Worm (Caenorhabditis elegans) whole organism, L1 larva: Measurements from ENCODE around the gene F19C6.3.

ENCODE experiments used
- C16A3.4 ChIP-seq: fragments of 150-350 bp; optimal IDR thresholded peaks from 2 replicates; lab custom pipeline; 2014; ENCODE audit warnings: missing biosample characterization, missing genetic modification characterization
- Y116A8C.19 ChIP-seq: sonication (generic microtip); optimal IDR thresholded peaks from 2 replicates; lab custom pipeline; 2016; ENCODE audit warnings: missing compliant biosample characterization, missing genetic modification characterization, borderline replicate concordance
- alr-1 ChIP-seq: fragments of 200-800 bp; sonication (Bioruptor generic); optimal IDR thresholded peaks from 2 replicates; lab custom pipeline; 2018; ENCODE audit warnings: borderline replicate concordance, mild to moderate bottlenecking, missing genetic modification characterization, missing compliant biosample characterization
- ama-1 ChIP-seq: fragments of 150-350 bp; optimal IDR thresholded peaks from 2 replicates; lab custom pipeline; 2014
- blmp-1 ChIP-seq: fragments of 150-350 bp; optimal IDR thresholded peaks from 2 replicates; lab custom pipeline; 2014; ENCODE audit warnings: missing biosample characterization, missing genetic modification characterization
- ceh-82 ChIP-seq, 3 experiments: fragments of 150-350 bp in 1 of 3; sonication (generic microtip) in 2 of 3; optimal IDR thresholded peaks; 2 replicates each; lab custom pipeline; 2014 to 2017; ENCODE audit warnings: missing biosample characterization in 3 of 3, missing genetic modification characterization in 3 of 3
- ceh-88 ChIP-seq: fragments of 200-800 bp; sonication (Bioruptor generic); IDR thresholded peaks from 2 replicates; pipeline ENCODE4 v1.3.6; 2022; ENCODE audit warnings: missing genetic modification characterization, missing compliant biosample characterization
- ceh-90 ChIP-seq: sonication (generic microtip); optimal IDR thresholded peaks from 2 replicates; lab custom pipeline; 2016; ENCODE audit warnings: missing genetic modification characterization, missing compliant biosample characterization
- ces-1 ChIP-seq: fragments of 150-350 bp; optimal IDR thresholded peaks from 2 replicates; lab custom pipeline; 2014; ENCODE audit warnings: missing biosample characterization, missing genetic modification reagents, missing genetic modification characterization
- efl-1 ChIP-seq, 4 experiments: fragments of 150-350 bp; optimal IDR thresholded peaks in 3 of 4; peaks in 1 of 4; 1 replicate in 1 of 4; 2 replicates in 3 of 4; lab custom pipeline; 2014; ENCODE audit warnings: missing biosample characterization in 2 of 4, missing genetic modification characterization in 2 of 4, missing genetic modification reagents in 2 of 4
- egl-13 ChIP-seq: sonication (generic microtip); optimal IDR thresholded peaks from 2 replicates; lab custom pipeline; 2016; ENCODE audit warnings: missing genotype, missing genetic modification reagents, missing genetic modification characterization, missing compliant biosample characterization
- elt-2 ChIP-seq: sonication (generic microtip); optimal IDR thresholded peaks from 2 replicates; lab custom pipeline; 2016; ENCODE audit warnings: missing genetic modification characterization, mild to moderate bottlenecking, inconsistent platforms, missing compliant biosample characterization, missing genetic modification reagents
- elt-3 ChIP-seq, 6 experiments: fragments of 150-350 bp in 1 of 6; sonication (generic microtip); optimal IDR thresholded peaks; 2 replicates each; lab custom pipeline; 2017 to 2018; ENCODE audit warnings: missing biosample characterization in 6 of 6, missing genetic modification characterization in 6 of 6, inconsistent platforms in 1 of 6
- fkh-10 ChIP-seq: sonication (generic microtip); optimal IDR thresholded peaks from 2 replicates; lab custom pipeline; 2017; ENCODE audit warnings: missing biosample characterization, missing genetic modification reagents, missing genetic modification characterization
- fkh-4 ChIP-seq: sonication (generic microtip); optimal IDR thresholded peaks from 2 replicates; lab custom pipeline; 2016; ENCODE audit warnings: missing compliant biosample characterization, missing genetic modification characterization, borderline replicate concordance
- fos-1 ChIP-seq: fragments of 150-350 bp; optimal IDR thresholded peaks from 2 replicates; lab custom pipeline; 2014; ENCODE audit warnings: missing biosample characterization, missing genetic modification characterization
- hlh-17 ChIP-seq: fragments of 200-800 bp; sonication (Bioruptor generic); optimal IDR thresholded peaks from 2 replicates; lab custom pipeline; 2018; ENCODE audit warnings: missing genetic modification characterization, mild to moderate bottlenecking, missing compliant biosample characterization, moderate library complexity, borderline replicate concordance
- hlh-4 ChIP-seq: sonication (generic microtip); optimal IDR thresholded peaks from 2 replicates; lab custom pipeline; 2016; ENCODE audit warnings: mild to moderate bottlenecking, missing genetic modification characterization, missing compliant biosample characterization
- isw-1 ChIP-seq: fragments of 200-800 bp; sonication (Bioruptor generic); IDR thresholded peaks from 2 replicates; pipeline ENCODE4 v1.3.6; 2022; ENCODE audit warnings: missing genetic modification characterization, missing compliant biosample characterization
- lin-14 ChIP-seq: fragments of 200-800 bp; sonication (Bioruptor generic); optimal IDR thresholded peaks from 2 replicates; lab custom pipeline; 2018; ENCODE audit warnings: mild to moderate bottlenecking, missing genetic modification characterization, moderate library complexity, missing compliant biosample characterization
- lin-15B ChIP-seq: fragments of 150-350 bp; sonication (generic microtip); optimal IDR thresholded peaks from 3 replicates; lab custom pipeline; 2014; ENCODE audit warnings: missing biosample characterization, missing genetic modification characterization
- lin-35 ChIP-seq, 2 experiments: fragments of 150-350 bp; optimal IDR thresholded peaks; 2 replicates each; lab custom pipeline; 2014; ENCODE audit warnings: missing biosample characterization in 2 of 2, missing genetic modification characterization in 2 of 2, missing genetic modification reagents in 2 of 2
- lin-39 ChIP-seq: fragments of 150-350 bp; optimal IDR thresholded peaks from 2 replicates; lab custom pipeline; 2014; ENCODE audit warnings: missing biosample characterization, missing genetic modification reagents, missing genetic modification characterization
- lir-3 ChIP-seq: sonication (generic microtip); optimal IDR thresholded peaks from 2 replicates; lab custom pipeline; 2016; ENCODE audit warnings: mild to moderate bottlenecking, missing genetic modification characterization, moderate library complexity, missing compliant biosample characterization; ENCODE audit not compliant: poor library complexity
- mab-9 ChIP-seq: fragments of 200-800 bp; sonication (Bioruptor generic); IDR thresholded peaks from 2 replicates; pipeline ENCODE4 v1.3.6; 2022; ENCODE audit warnings: missing genetic modification reagents, missing genetic modification characterization, missing compliant biosample characterization
- mdl-1 ChIP-seq, 2 experiments: fragments of 150-350 bp; optimal IDR thresholded peaks; 2 replicates each; lab custom pipeline; 2014 to 2017; ENCODE audit warnings: missing biosample characterization in 2 of 2, missing genetic modification characterization in 2 of 2, inconsistent platforms in 1 of 2
- mep-1 ChIP-seq: fragments of 150-350 bp; optimal IDR thresholded peaks from 2 replicates; lab custom pipeline; 2014; ENCODE audit warnings: missing biosample characterization, missing genetic modification characterization
- nhr-11 ChIP-seq: fragments of 150-350 bp; optimal IDR thresholded peaks from 2 replicates; lab custom pipeline; 2014; ENCODE audit warnings: missing biosample characterization, missing genetic modification characterization
- nhr-20 ChIP-seq: sonication (generic microtip); optimal IDR thresholded peaks from 2 replicates; lab custom pipeline; 2016; ENCODE audit warnings: mild to moderate bottlenecking, missing genetic modification characterization, missing compliant biosample characterization
- nhr-237 ChIP-seq: fragments of 150-350 bp; optimal IDR thresholded peaks from 2 replicates; lab custom pipeline; 2014; ENCODE audit warnings: missing biosample characterization, missing genetic modification characterization
- nhr-28 ChIP-seq: fragments of 150-350 bp; optimal IDR thresholded peaks from 2 replicates; lab custom pipeline; 2014; ENCODE audit warnings: missing biosample characterization, missing genetic modification characterization
- nhr-76 ChIP-seq: sonication (generic microtip); optimal IDR thresholded peaks from 2 replicates; lab custom pipeline; 2017; ENCODE audit warnings: missing biosample characterization, missing genetic modification characterization
- nhr-77 ChIP-seq: fragments of 150-350 bp; optimal IDR thresholded peaks from 2 replicates; lab custom pipeline; 2014; ENCODE audit warnings: missing biosample characterization, missing genetic modification characterization
- nhr-84 ChIP-seq: sonication (generic microtip); optimal IDR thresholded peaks from 2 replicates; lab custom pipeline; 2017; ENCODE audit warnings: missing biosample characterization, missing genetic modification characterization
- nhr-90 ChIP-seq: sonication (generic microtip); optimal IDR thresholded peaks from 2 replicates; lab custom pipeline; 2016; ENCODE audit warnings: mild to moderate bottlenecking, missing genetic modification characterization, missing compliant biosample characterization; ENCODE audit not compliant: poor library complexity
- pag-3 ChIP-seq: sonication (generic microtip); optimal IDR thresholded peaks from 2 replicates; lab custom pipeline; 2017; ENCODE audit warnings: missing genetic modification characterization, mild to moderate bottlenecking, missing compliant biosample characterization, antibody characterized with exemption, borderline replicate concordance; ENCODE audit not compliant: insufficient read depth
- pax-3 ChIP-seq: fragments of 200-800 bp; sonication (Bioruptor generic); optimal IDR thresholded peaks from 2 replicates; lab custom pipeline; 2018; ENCODE audit warnings: mild to moderate bottlenecking, missing genetic modification characterization, moderate library complexity, missing compliant biosample characterization
- pqm-1 ChIP-seq: sonication (generic microtip); optimal IDR thresholded peaks from 3 replicates; lab custom pipeline; 2017; ENCODE audit warnings: missing biosample characterization, missing genetic modification characterization
- rnt-1 ChIP-seq: sonication (generic microtip); optimal IDR thresholded peaks from 2 replicates; lab custom pipeline; 2016; ENCODE audit warnings: mild to moderate bottlenecking, missing genetic modification characterization, moderate library complexity, missing compliant biosample characterization
- sptf-1 ChIP-seq: fragments of 150-350 bp; optimal IDR thresholded peaks from 2 replicates; lab custom pipeline; 2014; ENCODE audit warnings: missing biosample characterization, missing genetic modification characterization
- tbx-2 ChIP-seq: sonication (generic microtip); optimal IDR thresholded peaks from 2 replicates; lab custom pipeline; 2016; ENCODE audit warnings: missing genetic modification characterization, missing compliant biosample characterization
- tlp-1 ChIP-seq: fragments of 150-350 bp; optimal IDR thresholded peaks from 2 replicates; lab custom pipeline; 2014; ENCODE audit warnings: missing biosample characterization, missing genetic modification characterization
- unc-130 ChIP-seq: fragments of 150-350 bp; optimal IDR thresholded peaks from 2 replicates; lab custom pipeline; 2017; ENCODE audit warnings: missing biosample characterization, missing genetic modification characterization, inconsistent platforms
- unc-98 ChIP-seq: fragments of 200-800 bp; sonication (Bioruptor generic); IDR thresholded peaks from 2 replicates; pipeline ENCODE4 v1.3.6; 2022; ENCODE audit warnings: missing genetic modification characterization, missing compliant biosample characterization
- vab-15 ChIP-seq: sonication (generic microtip); optimal IDR thresholded peaks from 2 replicates; lab custom pipeline; 2017; ENCODE audit warnings: missing genotype, mild to moderate bottlenecking, missing genetic modification characterization, missing compliant biosample characterization
- xbp-1 ChIP-seq: sonication (generic microtip); optimal IDR thresholded peaks from 2 replicates; lab custom pipeline; 2016; ENCODE audit warnings: missing genetic modification characterization, missing compliant biosample characterization
- ztf-11 ChIP-seq, 2 experiments: sonication (generic microtip); optimal IDR thresholded peaks; 2 replicates each; lab custom pipeline; 2016 to 2017; ENCODE audit warnings: missing genetic modification characterization in 2 of 2, missing biosample characterization in 1 of 2, missing compliant biosample characterization in 1 of 2

Gene F19C6.3

ce11 chrX:10044473-10044872 is 35.9 kb upstream of the F19C6.3 start:
- TF ChIP-seq nhr-20 = no peak
- TF ChIP-seq tbx-2 = no peak
- no peak for TF ChIP-seq fos-1 (tag; lab: Kevin White, UChicago)
- TF ChIP-seq lin-35 (GFP tag; optimal IDR thresholded peaks at IDR 0.05; lab: Kevin White, UChicago) = no peak
- no peak for TF ChIP-seq lin-14 (GFP tag; lab: Kevin White, UChicago)
- TF ChIP-seq nhr-76 (tag; lab: Kevin White, UChicago) = no peak
- no peak for TF ChIP-seq ceh-90 (tag; lab: Kevin White, UChicago)
- no peak for TF ChIP-seq ama-1 (lab: Kevin White, UChicago)

- TF ChIP-seq fkh-4 (no peak), tlp-1 (tag; lab: Kevin White, UChicago) (no peak), elt-2 (tag; lab: Kevin White, UChicago) (peak; percentile 31), efl-1 (optimal IDR thresholded peaks at IDR 0.05; lab: Kevin White, UChicago) (no peak), efl-1 (GFP tag; optimal IDR thresholded peaks at IDR 0.05 in 1 of 2; lab: Kevin White, UChicago) (peak in 1 of 2 experiments; percentile 55)
Measured at ce11 chrX:10030836-10031235, 22.3 kb upstream of the F19C6.3 start, which contains the start of gene sek-6. Gene sek-6, plus strand, starts transcription at chrX:10031150.

ce11 chrX:10027556-10027955 is 19.0 kb upstream of the F19C6.3 start, which contains the start of gene mkk-4:
Gene mkk-4, plus strand, starts transcription at chrX:10027856.
- TF ChIP-seq Y116A8C.19 (no peak), unc-130 (tag; lab: Kevin White, UChicago) (no peak), vab-15 (tag; lab: Kevin White, UChicago) (no peak), pag-3 (tag; lab: Kevin White, UChicago) (no peak), ztf-11 (tag; optimal IDR thresholded peaks at IDR 0.05; lab: Kevin White, UChicago) (no peak), lin-15B (no peak), xbp-1 (no peak), sptf-1 (tag; lab: Kevin White, UChicago) (no peak), lin-39 (tag; lab: Kevin White, UChicago) (no peak), tbx-2 (no peak), blmp-1 (tag; lab: Kevin White, UChicago) (no peak), pax-3 (tag; lab: Kevin White, UChicago) (no peak), nhr-90 (tag; lab: Kevin White, UChicago) (no peak)

- TF ChIP-seq ceh-88 (GFP tag; lab: Robert Waterston, UW) (no peak), nhr-11 (tag; lab: Kevin White, UChicago) (no peak), isw-1 (GFP tag; lab: Robert Waterston, UW) (no peak), lin-14 (GFP tag; lab: Kevin White, UChicago) (peak; percentile 92), elt-3 (tag; optimal IDR thresholded peaks at IDR 0.05; lab: Kevin White, UChicago) (peak in 3 of 6 experiments; percentile 41 to 65 (median 64)), fkh-10 (GFP tag; lab: Kevin White, UChicago) (no peak), nhr-84 (tag; lab: Kevin White, UChicago) (no peak), fkh-4 (no peak), nhr-237 (tag; lab: Kevin White, UChicago) (no peak), lir-3 (no peak), hlh-17 (GFP tag; lab: Kevin White, UChicago) (no peak), unc-98 (no peak), pqm-1 (tag; lab: Kevin White, UChicago) (no peak), egl-13 (tag; lab: Kevin White, UChicago) (no peak), ceh-82 (tag; optimal IDR thresholded peaks at IDR 0.05; lab: Kevin White, UChicago) (peak; percentile 2 to 40 (median 34)), ama-1 (lab: Kevin White, UChicago) (no peak), mdl-1 (tag; optimal IDR thresholded peaks at IDR 0.05; lab: Kevin White, UChicago) (peak in 1 of 2 experiments; percentile 74), rnt-1 (tag; lab: Kevin White, UChicago) (peak; percentile 42), mep-1 (tag; lab: Kevin White, UChicago) (peak; percentile 77), tbx-2 (peak; percentile 4), nhr-28 (no peak), ztf-11 (tag; optimal IDR thresholded peaks at IDR 0.05; lab: Kevin White, UChicago) (no peak), mab-9 (no peak), ces-1 (no peak), C16A3.4 (tag; lab: Kevin White, UChicago) (peak; percentile 60), alr-1 (tag; lab: Kevin White, UChicago) (no peak), nhr-76 (tag; lab: Kevin White, UChicago) (no peak), hlh-4 (tag; lab: Kevin White, UChicago) (no peak), nhr-77 (peak; percentile 48)
Measured at ce11 chrX:10026347-10026746, 17.8 kb upstream of the F19C6.3 start.
